Worm (Caenorhabditis elegans) whole organism, L4 larva: ENCODE measurements around the gene sgt-1.
"Not testable (repeated sequence)": the region's sequence is repeated elsewhere in the genome, so short reads cannot be mapped to it uniquely, and the experiment has no call there.

ENCODE experiments used
- F26F4.8 ChIP-seq: fragments of 200-800 bp; sonication (Bioruptor generic); conservative IDR thresholded peaks from 2 replicates; pipeline ENCODE4 v1.3.6; 2022; ENCODE audit warnings: missing genetic modification characterization, missing compliant biosample characterization
- F37D6.2 ChIP-seq: sonication (generic microtip); optimal IDR thresholded peaks from 2 replicates; lab custom pipeline; 2016; ENCODE audit warnings: mild to moderate bottlenecking, missing genetic modification characterization, missing compliant biosample characterization
- R02D3.7 ChIP-seq: fragments of 150-350 bp; sonication (generic microtip); optimal IDR thresholded peaks from 3 replicates; lab custom pipeline; 2014; ENCODE audit warnings: missing biosample characterization, missing genetic modification characterization
- T20F7.1 ChIP-seq: fragments of 200-800 bp; sonication (Bioruptor generic); optimal IDR thresholded peaks from 2 replicates; lab custom pipeline; 2018; ENCODE audit warnings: mild to moderate bottlenecking, missing genetic modification characterization, missing compliant biosample characterization
- Y105C5A.15 ChIP-seq: fragments of 200-800 bp; sonication (Bioruptor generic); IDR thresholded peaks from 2 replicates; pipeline ENCODE4 v1.3.6; 2022; ENCODE audit warnings: missing genetic modification characterization, missing compliant biosample characterization
- Y75B8A.6 ChIP-seq: fragments of 200-800 bp; sonication (Bioruptor generic); IDR thresholded peaks from 2 replicates; pipeline ENCODE4 v1.3.6; 2022; ENCODE audit warnings: missing genetic modification reagents, missing genetic modification characterization, missing compliant biosample characterization
- ZK337.2 ChIP-seq: fragments of 200-800 bp; sonication (Bioruptor generic); IDR thresholded peaks from 2 replicates; pipeline ENCODE4 v1.3.6; 2022; ENCODE audit warnings: missing genetic modification reagents, missing genetic modification characterization, missing compliant biosample characterization
- ama-1 ChIP-seq: fragments of 150-350 bp; optimal IDR thresholded peaks from 2 replicates; lab custom pipeline; 2014; ENCODE audit warnings: inconsistent platforms, mixed read lengths
- arid-1 ChIP-seq: fragments of 200-800 bp; sonication (Bioruptor generic); conservative IDR thresholded peaks from 2 replicates; pipeline ENCODE4 v1.3.6; 2022; ENCODE audit warnings: missing genetic modification reagents, missing genetic modification characterization, missing compliant biosample characterization
- ceh-28 ChIP-seq: fragments of 150-350 bp; optimal IDR thresholded peaks from 2 replicates; lab custom pipeline; 2014; ENCODE audit warnings: missing biosample characterization, missing genetic modification reagents, missing genetic modification characterization
- ceh-32 ChIP-seq: sonication (generic microtip); optimal IDR thresholded peaks from 2 replicates; lab custom pipeline; 2016; ENCODE audit warnings: mild to moderate bottlenecking, missing genetic modification characterization, missing compliant biosample characterization; ENCODE audit not compliant: poor library complexity
- ceh-44 ChIP-seq: fragments of 200-800 bp; sonication (Bioruptor generic); IDR thresholded peaks from 2 replicates; pipeline ENCODE4 v1.3.6; 2022; ENCODE audit warnings: missing genetic modification reagents, missing genetic modification characterization, missing compliant biosample characterization
- ctbp-1 ChIP-seq: fragments of 200-800 bp; sonication (Bioruptor generic); IDR thresholded peaks from 2 replicates; pipeline ENCODE4 v1.3.6; 2022; ENCODE audit warnings: missing genetic modification reagents, missing genetic modification characterization, missing compliant biosample characterization
- daf-16 ChIP-seq, 3 experiments: sonication (generic microtip); optimal IDR thresholded peaks; 2 replicates each; lab custom pipeline; 2016 to 2017; ENCODE audit warnings: missing genetic modification characterization in 3 of 3, missing genetic modification reagents in 3 of 3, mild to moderate bottlenecking in 2 of 3, missing compliant biosample characterization in 2 of 3, missing biosample characterization in 1 of 3, moderate library complexity in 1 of 3
- daf-19 ChIP-seq: fragments of 200-800 bp; sonication (Bioruptor generic); conservative IDR thresholded peaks from 2 replicates; pipeline ENCODE4 v1.3.6; 2022; ENCODE audit warnings: missing genetic modification characterization, missing compliant biosample characterization
- dmd-6 ChIP-seq: fragments of 200-800 bp; sonication (Bioruptor generic); IDR thresholded peaks from 2 replicates; pipeline ENCODE4 v1.3.6; 2022; ENCODE audit warnings: missing genetic modification reagents, missing genetic modification characterization, missing compliant biosample characterization
- dmd-8 ChIP-seq: fragments of 200-800 bp; sonication (Bioruptor generic); IDR thresholded peaks from 2 replicates; pipeline ENCODE4 v1.3.6; 2022; ENCODE audit warnings: missing genetic modification characterization, missing compliant biosample characterization
- dpl-1 ChIP-seq: fragments of 150-350 bp; optimal IDR thresholded peaks from 2 replicates; lab custom pipeline; 2014; ENCODE audit warnings: missing biosample characterization, missing genetic modification reagents, missing genetic modification characterization
- duxl-1 ChIP-seq: sonication (generic microtip); optimal IDR thresholded peaks from 2 replicates; lab custom pipeline; 2016; ENCODE audit warnings: mild to moderate bottlenecking, missing genetic modification characterization, moderate library complexity, missing compliant biosample characterization; ENCODE audit not compliant: poor library complexity
- egl-43 ChIP-seq: fragments of 200-800 bp; sonication (Bioruptor generic); IDR thresholded peaks from 2 replicates; pipeline ENCODE4 v1.3.6; 2022; ENCODE audit warnings: missing genetic modification reagents, missing genetic modification characterization, missing compliant biosample characterization
- fkh-10 ChIP-seq: fragments of 150-350 bp; optimal IDR thresholded peaks from 2 replicates; lab custom pipeline; 2014; ENCODE audit warnings: missing biosample characterization, missing genetic modification reagents, missing genetic modification characterization
- fos-1 ChIP-seq: fragments of 150-350 bp; optimal IDR thresholded peaks from 2 replicates; lab custom pipeline; 2014; ENCODE audit warnings: missing biosample characterization, missing genetic modification characterization
- gei-8 ChIP-seq: fragments of 200-800 bp; sonication (Bioruptor generic); optimal IDR thresholded peaks from 2 replicates; lab custom pipeline; 2018; ENCODE audit warnings: mild to moderate bottlenecking, missing genetic modification characterization, missing compliant biosample characterization
- hif-1 ChIP-seq, 2 experiments: sonication (generic microtip); optimal IDR thresholded peaks; 2 replicates each; lab custom pipeline; 2016 to 2017; ENCODE audit warnings: missing compliant biosample characterization in 2 of 2, missing genetic modification characterization in 2 of 2, missing genetic modification reagents in 2 of 2, missing genotype in 2 of 2, mild to moderate bottlenecking in 1 of 2
- jun-1 ChIP-seq: fragments of 150-350 bp; optimal IDR thresholded peaks from 2 replicates; lab custom pipeline; 2014; ENCODE audit warnings: missing biosample characterization, missing genetic modification reagents, missing genetic modification characterization
- lin-1 ChIP-seq: fragments of 200-800 bp; sonication (Bioruptor generic); IDR thresholded peaks from 2 replicates; pipeline ENCODE4 v1.3.6; 2022; ENCODE audit warnings: missing genetic modification reagents, missing genetic modification characterization, missing compliant biosample characterization
- lin-38 ChIP-seq: fragments of 200-800 bp; sonication (Bioruptor generic); IDR thresholded peaks from 2 replicates; pipeline ENCODE4 v1.3.6; 2022; ENCODE audit warnings: missing genetic modification reagents, missing genetic modification characterization, missing compliant biosample characterization
- lsy-2 ChIP-seq, 2 experiments: fragments of 150-350 bp in 1 of 2; sonication (generic microtip) in 1 of 2; optimal IDR thresholded peaks; 2 replicates each; lab custom pipeline; 2014 to 2017; ENCODE audit warnings: missing biosample characterization in 2 of 2, missing genetic modification characterization in 2 of 2
- nhr-111 ChIP-seq: fragments of 200-800 bp; sonication (Bioruptor generic); optimal IDR thresholded peaks from 2 replicates; lab custom pipeline; 2018; ENCODE audit warnings: mild to moderate bottlenecking, missing genetic modification characterization, missing compliant biosample characterization
- nhr-237 ChIP-seq: sonication (generic microtip); optimal IDR thresholded peaks from 2 replicates; lab custom pipeline; 2017; ENCODE audit warnings: missing biosample characterization, missing genetic modification characterization
- nhr-28 ChIP-seq: fragments of 150-350 bp; optimal IDR thresholded peaks from 2 replicates; lab custom pipeline; 2014; ENCODE audit warnings: missing biosample characterization, missing genetic modification characterization
- nhr-41 ChIP-seq: fragments of 200-800 bp; sonication (Bioruptor generic); IDR thresholded peaks from 2 replicates; pipeline ENCODE4 v1.3.6; 2022; ENCODE audit warnings: missing genetic modification reagents, missing genetic modification characterization, missing compliant biosample characterization
- nhr-48 ChIP-seq: sonication (generic microtip); optimal IDR thresholded peaks from 2 replicates; lab custom pipeline; 2016; ENCODE audit warnings: mild to moderate bottlenecking, missing genetic modification characterization, missing compliant biosample characterization
- nhr-6 ChIP-seq: fragments of 150-350 bp; optimal IDR thresholded peaks from 2 replicates; lab custom pipeline; 2014; ENCODE audit warnings: missing biosample characterization, missing genetic modification characterization
- nhr-77 ChIP-seq: fragments of 150-350 bp; optimal IDR thresholded peaks from 2 replicates; lab custom pipeline; 2014; ENCODE audit warnings: missing biosample characterization, missing genetic modification characterization
- pha-4 ChIP-seq, 2 experiments: fragments of 150-350 bp in 1 of 2; fragments of 200-800 bp in 1 of 2; sonication (Bioruptor generic) in 1 of 2; IDR thresholded peaks in 1 of 2; optimal IDR thresholded peaks in 1 of 2; 2 replicates each; pipeline versions ENCODE4 v1.3.6 to Lab custom; 2014 to 2022; ENCODE audit warnings: missing genetic modification characterization in 2 of 2, missing genetic modification reagents in 2 of 2, missing biosample characterization in 1 of 2, missing compliant biosample characterization in 1 of 2
- rbr-2 ChIP-seq: sonication (generic microtip); optimal IDR thresholded peaks from 2 replicates; lab custom pipeline; 2016; ENCODE audit warnings: missing genotype, missing genetic modification characterization, missing compliant biosample characterization
- saeg-2 ChIP-seq: fragments of 200-800 bp; sonication (Bioruptor generic); IDR thresholded peaks from 2 replicates; pipeline ENCODE4 v1.3.6; 2022; ENCODE audit warnings: missing genetic modification reagents, missing genetic modification characterization, missing compliant biosample characterization
- snpc-1.2 ChIP-seq: fragments of 200-800 bp; sonication (Bioruptor generic); IDR thresholded peaks from 2 replicates; pipeline ENCODE4 v1.3.6; 2022; ENCODE audit warnings: missing genetic modification reagents, missing genetic modification characterization, missing compliant biosample characterization
- vab-7 ChIP-seq: fragments of 200-800 bp; sonication (Bioruptor generic); IDR thresholded peaks from 2 replicates; pipeline ENCODE4 v1.3.6; 2022; ENCODE audit warnings: missing genetic modification reagents, missing genetic modification characterization, missing compliant biosample characterization
- zag-1 ChIP-seq: fragments of 150-350 bp; optimal IDR thresholded peaks from 2 replicates; lab custom pipeline; 2014; ENCODE audit warnings: missing biosample characterization, missing genetic modification characterization
- zip-11 ChIP-seq: fragments of 200-800 bp; sonication (Bioruptor generic); IDR thresholded peaks from 2 replicates; pipeline ENCODE4 v1.3.6; 2022; ENCODE audit warnings: missing genetic modification characterization, missing compliant biosample characterization
- ztf-7 ChIP-seq: fragments of 150-350 bp; optimal IDR thresholded peaks from 2 replicates; lab custom pipeline; 2014; ENCODE audit warnings: missing biosample characterization, missing genetic modification characterization

sgt-1 gene

DNA sequence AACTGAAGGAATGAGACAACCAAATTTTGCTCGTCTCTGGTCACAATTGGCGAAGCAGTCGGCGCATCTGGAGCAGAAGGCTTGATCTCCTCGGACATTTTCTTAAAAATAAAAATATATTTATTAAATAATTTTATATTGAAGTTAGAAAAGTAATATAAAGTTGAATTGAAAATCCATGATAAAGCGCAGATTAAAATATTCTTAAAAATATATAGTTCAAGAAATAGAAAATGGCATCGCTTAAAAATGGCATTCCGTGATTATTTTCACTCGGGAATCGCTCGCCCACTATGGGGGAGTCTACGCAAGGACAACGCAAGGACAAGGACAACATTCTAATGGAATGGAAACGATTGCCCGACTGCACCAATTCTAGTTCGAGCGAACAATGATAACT lies at the start of gene sgt-1:
sgt-1 (minus strand) TSS at position 101 of the 400 bp plus-strand sequence.
- not testable (repeated sequence) for TF ChIP-seq ctbp-1 (GFP tag; lab: Robert Waterston, UW); lin-38 (GFP tag; lab: Robert Waterston, UW); nhr-111

- no peak for TF ChIP-seq T20F7.1 (GFP tag; lab: Kevin White, UChicago)
- no peak for TF ChIP-seq rbr-2 (tag; lab: Kevin White, UChicago)
- no peak for TF ChIP-seq ama-1 (lab: Kevin White, UChicago)
- TF ChIP-seq Y105C5A.15 (GFP tag; lab: Robert Waterston, UW) = no peak
- TF ChIP-seq F26F4.8 (GFP tag; lab: Robert Waterston, UW) = no peak
- TF ChIP-seq ZK337.2 (GFP tag; lab: Robert Waterston, UW) = no peak
- no peak for TF ChIP-seq daf-16 (GFP tag; optimal IDR thresholded peaks at IDR 0.05; lab: Kevin White, UChicago)
- TF ChIP-seq daf-16 (tag; optimal IDR thresholded peaks at IDR 0.05; lab: Kevin White, UChicago) = no peak
- no peak for TF ChIP-seq nhr-48 (tag; lab: Kevin White, UChicago)
- no peak for TF ChIP-seq nhr-77 (tag; lab: Kevin White, UChicago)
- TF ChIP-seq zag-1 = no peak
- no peak for TF ChIP-seq dmd-8 (GFP tag; lab: Robert Waterston, UW)
- no peak for TF ChIP-seq nhr-237
- TF ChIP-seq R02D3.7 (tag; lab: Kevin White, UChicago) = no peak
- no peak for TF ChIP-seq lin-1 (GFP tag; lab: Robert Waterston, UW)
- TF ChIP-seq nhr-28 (tag; lab: Kevin White, UChicago) = no peak
- no peak for TF ChIP-seq arid-1 (GFP tag; lab: Robert Waterston, UW)
- TF ChIP-seq ztf-7 (tag; lab: Kevin White, UChicago) = no peak
- TF ChIP-seq zip-11 (GFP tag; lab: Robert Waterston, UW) = no peak
- TF ChIP-seq F37D6.2 (tag; lab: Kevin White, UChicago) = no peak
These were observed 49.7 kb upstream of the sgt-1 start, which contains the start of gene ndx-3 for ce11 chrII:4953289-4953688. Gene ndx-3, plus strand, starts transcription at chrII:4953589.

DNA sequence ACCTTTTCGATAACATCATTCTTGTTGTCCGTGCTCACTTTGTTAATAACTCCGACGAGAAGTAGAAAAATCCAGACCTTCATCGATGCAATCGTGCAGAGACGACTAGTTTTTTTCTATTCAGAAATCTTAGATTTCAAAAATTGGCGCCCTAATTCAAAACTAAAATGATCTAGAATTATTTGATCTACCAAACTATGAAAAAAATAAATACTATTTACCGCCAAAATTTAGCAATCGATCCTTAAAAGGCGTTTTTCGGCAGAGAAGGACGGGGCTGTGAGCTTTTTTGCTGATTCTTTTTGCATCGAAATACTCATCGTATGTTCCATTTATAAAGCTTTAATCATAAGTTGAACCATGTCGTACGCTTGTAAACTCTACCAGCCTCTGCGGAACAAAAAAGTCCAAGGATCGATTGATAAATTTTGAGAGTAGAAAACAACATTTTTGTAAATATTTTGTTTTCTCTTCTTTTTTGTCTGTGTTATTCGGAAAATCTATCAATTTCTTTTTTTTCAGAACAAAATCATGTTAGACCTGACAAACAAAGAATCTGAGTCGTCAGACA lies 45.9 kb upstream of the sgt-1 start, which contains the start of the genes try-1 and zyg-12:
try-1 (minus strand) TSS at position 148 of the 571 bp plus-strand sequence.
zyg-12 (plus strand) TSS at position 521 of the 571 bp plus-strand sequence.
- TF ChIP-seq lin-38 (GFP tag; lab: Robert Waterston, UW) = peak; percentile 42; the same call in 1 of the 2 replicates
- TF ChIP-seq ceh-32 (tag; lab: Kevin White, UChicago) = no peak
- no peak for TF ChIP-seq hif-1 (tag; optimal IDR thresholded peaks at IDR 0.05; lab: Kevin White, UChicago)
- no peak for TF ChIP-seq daf-19

- TF ChIP-seq T20F7.1 (GFP tag; lab: Kevin White, UChicago) (no peak), lin-38 (GFP tag; lab: Robert Waterston, UW) (peak; percentile 39), nhr-6 (tag; lab: Kevin White, UChicago) (no peak), Y75B8A.6 (no peak), pha-4 (GFP tag; IDR thresholded peaks at IDR 0.05; lab: Robert Waterston, UW) (no peak), pha-4 (tag; optimal IDR thresholded peaks at IDR 0.05; lab: Kevin White, UChicago) (no peak), ceh-44 (GFP tag; lab: Robert Waterston, UW) (no peak), F37D6.2 (tag; lab: Kevin White, UChicago) (no peak), duxl-1 (tag; lab: Kevin White, UChicago) (peak; percentile 22), lin-1 (GFP tag; lab: Robert Waterston, UW) (no peak), gei-8 (GFP tag; lab: Kevin White, UChicago) (no peak), nhr-111 (no peak), vab-7 (GFP tag; lab: Robert Waterston, UW) (no peak), dmd-6 (GFP tag; lab: Robert Waterston, UW) (no peak), ceh-28 (tag; lab: Kevin White, UChicago) (no peak), fkh-10 (GFP tag; lab: Kevin White, UChicago) (no peak), R02D3.7 (tag; lab: Kevin White, UChicago) (no peak), dpl-1 (GFP tag; lab: Kevin White, UChicago) (no peak), egl-43 (GFP tag; lab: Robert Waterston, UW) (no peak), snpc-1.2 (GFP tag; lab: Robert Waterston, UW) (no peak), ama-1 (lab: Kevin White, UChicago) (no peak), lsy-2 (tag; optimal IDR thresholded peaks at IDR 0.05; lab: Kevin White, UChicago) (no peak), nhr-41 (GFP tag; lab: Robert Waterston, UW) (no peak), saeg-2 (GFP tag; lab: Robert Waterston, UW) (no peak), fos-1 (tag; lab: Kevin White, UChicago) (no peak), jun-1 (tag; lab: Kevin White, UChicago) (no peak)
These were observed 44.5 kb upstream of the sgt-1 start for ce11 chrII:4948118-4948517.
